Worm (Caenorhabditis elegans) whole organism, L4 larva: ENCODE measurements around the gene set-8.
A peak's percentile ranks its signal among the peaks of the same experiment; 100 is the strongest.

Experiments used
- D1046.2 ChIP-seq: fragments of 200-800 bp; sonication (Bioruptor generic); IDR thresholded peaks from 2 replicates; pipeline ENCODE4 v1.3.6; 2022; ENCODE audit warnings: missing genetic modification characterization, missing compliant biosample characterization
- aly-2 ChIP-seq: sonication (generic microtip); optimal IDR thresholded peaks from 2 replicates; lab custom pipeline; 2018; ENCODE audit warnings: missing biosample characterization, missing genetic modification characterization
- ama-1 ChIP-seq: fragments of 150-350 bp; optimal IDR thresholded peaks from 2 replicates; lab custom pipeline; 2014; ENCODE audit warnings: inconsistent platforms, mixed read lengths
- egl-27 ChIP-seq: sonication (generic microtip); optimal IDR thresholded peaks from 3 replicates; lab custom pipeline; 2017; ENCODE audit warnings: missing biosample characterization, missing genetic modification reagents, missing genetic modification characterization
- lin-15B ChIP-seq: fragments of 150-350 bp; sonication (generic microtip); optimal IDR thresholded peaks from 3 replicates; lab custom pipeline; 2014; ENCODE audit warnings: missing biosample characterization, missing genetic modification characterization
- lir-3 ChIP-seq: sonication (generic microtip); optimal IDR thresholded peaks from 2 replicates; lab custom pipeline; 2016; ENCODE audit warnings: mild to moderate bottlenecking, missing genetic modification characterization, missing compliant biosample characterization
- nhr-10 ChIP-seq: fragments of 150-350 bp; optimal IDR thresholded peaks from 2 replicates; lab custom pipeline; 2014; ENCODE audit warnings: missing biosample characterization, missing genetic modification characterization
- nhr-111 ChIP-seq: fragments of 200-800 bp; sonication (Bioruptor generic); optimal IDR thresholded peaks from 2 replicates; lab custom pipeline; 2018; ENCODE audit warnings: mild to moderate bottlenecking, missing genetic modification characterization, missing compliant biosample characterization
- pqm-1 ChIP-seq: sonication (generic microtip); optimal IDR thresholded peaks from 2 replicates; lab custom pipeline; 2017; ENCODE audit warnings: missing biosample characterization, missing genetic modification characterization
- unc-39 ChIP-seq: sonication (generic microtip); optimal IDR thresholded peaks from 2 replicates; lab custom pipeline; 2017; ENCODE audit warnings: missing biosample characterization, missing genetic modification characterization
- unc-62 ChIP-seq, 3 experiments: fragments of 150-350 bp in 1 of 3; sonication (generic microtip); optimal IDR thresholded peaks in 2 of 3; peaks in 1 of 3; 1 replicate in 1 of 3; 2 replicates in 2 of 3; lab custom pipeline; 2014 to 2017; ENCODE audit warnings: missing biosample characterization in 3 of 3, missing genetic modification characterization in 3 of 3, missing genetic modification reagents in 3 of 3, missing genotype in 1 of 3
- zip-11 ChIP-seq: fragments of 200-800 bp; sonication (Bioruptor generic); IDR thresholded peaks from 2 replicates; pipeline ENCODE4 v1.3.6; 2022; ENCODE audit warnings: missing genetic modification characterization, missing compliant biosample characterization
- ztf-11 ChIP-seq: fragments of 150-350 bp; optimal IDR thresholded peaks from 2 replicates; lab custom pipeline; 2014; ENCODE audit warnings: missing biosample characterization, missing genetic modification characterization

- TF ChIP-seq nhr-111 (GFP tag; lab: Kevin White, UChicago) (no peak), ztf-11 (tag; lab: Kevin White, UChicago) (no peak), D1046.2 (GFP tag; lab: Robert Waterston, UW) (no peak), zip-11 (GFP tag; lab: Robert Waterston, UW) (no peak), egl-27 (tag; lab: Kevin White, UChicago) (no peak), lir-3 (tag; lab: Kevin White, UChicago) (no peak), unc-62 (GFP tag; optimal IDR thresholded peaks at IDR 0.05 in 1 of 2; lab: Kevin White, UChicago) (peak in 1 of 2 experiments; percentile 46), unc-62 (tag; optimal IDR thresholded peaks at IDR 0.05; lab: Kevin White, UChicago) (no peak), ama-1 (lab: Kevin White, UChicago) (no peak), pqm-1 (tag; lab: Kevin White, UChicago) (no peak), unc-39 (tag; lab: Kevin White, UChicago) (no peak), nhr-10 (tag; lab: Kevin White, UChicago) (no peak), lin-15B (tag; lab: Kevin White, UChicago) (no peak), aly-2 (no peak)
These were observed 23.6 kb downstream of the set-8 start for ce11 chrX:13469907-13470647.
